Fruit fly (Drosophila melanogaster): ENCODE data around the gene primo-2.

primo-2 gene

DNA sequence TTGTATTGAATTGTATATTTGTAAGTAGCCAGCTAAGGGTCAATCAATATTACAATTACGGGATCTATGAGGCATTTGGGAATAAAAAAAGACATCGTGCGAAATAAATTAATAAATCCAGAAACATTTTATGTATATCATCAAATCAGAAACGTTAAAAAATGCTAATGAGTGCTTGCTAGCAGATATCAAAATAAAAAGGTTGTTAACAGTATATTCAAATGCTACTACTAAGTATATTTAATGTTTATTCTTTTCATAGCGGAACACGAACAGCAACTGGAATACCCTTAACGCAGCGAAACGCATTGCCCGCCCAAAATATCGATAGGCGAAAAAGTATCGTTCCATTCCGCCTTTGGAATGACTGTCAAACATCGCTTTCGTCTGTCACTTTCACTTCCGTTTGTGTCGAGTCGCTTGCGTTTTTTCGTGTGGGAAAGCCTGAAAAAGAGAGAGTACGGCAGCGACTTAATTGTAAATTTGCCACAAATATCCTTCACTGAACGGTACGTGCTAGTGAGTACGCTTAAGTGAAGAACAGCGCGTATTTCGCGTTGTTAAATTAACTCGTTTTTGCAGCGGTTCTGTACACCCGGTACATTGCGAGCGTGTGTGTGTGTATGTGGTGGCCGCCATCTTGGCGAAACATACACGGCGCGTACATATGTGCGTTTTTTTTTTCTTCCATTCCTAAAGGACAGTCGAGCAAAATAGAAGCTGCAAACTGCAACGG, 50.5 kb downstream of the primo-2 start, which contains the start of gene B52 (continued):
- peak; percentile 77 for TF ChIP-seq zfh1 (GFP tag; IDR thresholded peaks at IDR 0.05)
- TF ChIP-seq Meics (GFP tag; optimal IDR thresholded peaks at IDR 0.05): peak; percentile 79
- no peak for TF ChIP-seq CG34224 (GFP tag; IDR thresholded peaks at IDR 0.05; ENCODE audit: partially characterized antibody)
- peak; percentile 80; the same call in 1 of the 2 replicates for TF ChIP-seq chm (GFP tag; IDR thresholded peaks at IDR 0.05)
- TF ChIP-seq chif (GFP tag; optimal IDR thresholded peaks at IDR 0.05): no peak
- peak; percentile 43 for TF ChIP-seq CG6689 (GFP tag; IDR thresholded peaks at IDR 0.05)
- no peak for TF ChIP-seq CG30403 (GFP tag; optimal IDR thresholded peaks at IDR 0.05)
- TF ChIP-seq Atf-2 (GFP tag; optimal IDR thresholded peaks at IDR 0.05): no peak
- TF ChIP-seq CG4820 (GFP tag; optimal IDR thresholded peaks at IDR 0.05): no peak
- peak; percentile 61 for TF ChIP-seq Dad (GFP tag; optimal IDR thresholded peaks at IDR 0.05)
- no peak for TF ChIP-seq CG3726 (GFP tag; IDR thresholded peaks at IDR 0.05)
- no peak for TF ChIP-seq pan (optimal IDR thresholded peaks at IDR 0.05)
- TF ChIP-seq pan (GFP tag; optimal IDR thresholded peaks at IDR 0.05 in 1 of 2, IDR thresholded peaks at IDR 0.05 in 1 of 2): peak in 1 of 2 experiments; percentile 65
- TF ChIP-seq sr (GFP tag; IDR thresholded peaks at IDR 0.05): peak; percentile 34; the same call in 1 of the 3 replicates
- peak; percentile 50; the same call in 1 of the 2 replicates for TF ChIP-seq E2f2 (GFP tag; IDR thresholded peaks at IDR 0.05)
- TF ChIP-seq Dip3 (GFP tag; optimal IDR thresholded peaks at IDR 0.05): peak; percentile 17
- peak in 1 of 2 experiments; percentile 20 for TF ChIP-seq crp (GFP tag; optimal IDR thresholded peaks at IDR 0.05)
- TF ChIP-seq Pdp1 (GFP tag; optimal IDR thresholded peaks at IDR 0.05): peak in 1 of 2 experiments; percentile 35
- TF ChIP-seq CG10431 (GFP tag; optimal IDR thresholded peaks at IDR 0.05): peak; percentile 98
- TF ChIP-seq CG11398 (GFP tag; optimal IDR thresholded peaks at IDR 0.05): peak; percentile 77
- TF ChIP-seq Jarid2 (GFP tag; optimal IDR thresholded peaks at IDR 0.05): peak; percentile 74
- TF ChIP-seq CG6254 (GFP tag; optimal IDR thresholded peaks at IDR 0.05): peak; percentile 62
- peak; percentile 37 for TF ChIP-seq CG10267 (tag; optimal IDR thresholded peaks at IDR 0.05)
- peak; percentile 1 for TF ChIP-seq NC2α (GFP tag; optimal IDR thresholded peaks at IDR 0.05)
- peak; percentile 82 for TF ChIP-seq BtbVII (GFP tag; optimal IDR thresholded peaks at IDR 0.05)
- peak; percentile 73 for TF ChIP-seq sens-2 (GFP tag; IDR thresholded peaks at IDR 0.05)
- TF ChIP-seq phol (tag; optimal IDR thresholded peaks at IDR 0.05): peak; percentile 99
- TF ChIP-seq Sry-β (GFP tag; optimal IDR thresholded peaks at IDR 0.05): no peak
- TF ChIP-seq C15 (GFP tag; IDR thresholded peaks at IDR 0.05): 0 out of 3 replicates have a peak, but pooled peaks have one; percentile 49
- TF ChIP-seq otp (GFP tag; IDR thresholded peaks at IDR 0.05): peak; percentile 81; the same call in 2 of the 3 replicates
- peak; percentile 18; the same call in 1 of the 3 replicates for TF ChIP-seq hb (GFP tag; IDR thresholded peaks at IDR 0.05; ENCODE audit: partially characterized antibody)
- peak; percentile 47 for TF ChIP-seq CG11723 (GFP tag; optimal IDR thresholded peaks at IDR 0.05)
- peak; percentile 54 for TF ChIP-seq Opbp (GFP tag; IDR thresholded peaks at IDR 0.05; ENCODE audit: partially characterized antibody)
- TF ChIP-seq hth (optimal IDR thresholded peaks at IDR 0.05): no peak
- peak; percentile 76; the same call in 2 of the 3 replicates for TF ChIP-seq CG6791 (GFP tag; IDR thresholded peaks at IDR 0.05; ENCODE audit: partially characterized antibody)
- TF ChIP-seq her (GFP tag; optimal IDR thresholded peaks at IDR 0.05): peak; percentile 71
- TF ChIP-seq Camta (GFP tag; optimal IDR thresholded peaks at IDR 0.05): peak; percentile 37
- peak; percentile 65 for TF ChIP-seq D19B (GFP tag; optimal IDR thresholded peaks at IDR 0.05)
- no peak for TF ChIP-seq CG11560 (tag; IDR thresholded peaks at IDR 0.05)
- no peak for TF ChIP-seq wor (GFP tag; IDR thresholded peaks at IDR 0.05)
- TF ChIP-seq sqz (GFP tag; optimal IDR thresholded peaks at IDR 0.05): peak; percentile 67
- peak; percentile 68 for TF ChIP-seq CG9932 (GFP tag; IDR thresholded peaks at IDR 0.05)
- TF ChIP-seq fru (optimal IDR thresholded peaks at IDR 0.05): no peak
- TF ChIP-seq CG6854 (GFP tag; optimal IDR thresholded peaks at IDR 0.05): peak; percentile 70
- TF ChIP-seq CG15514 (GFP tag; optimal IDR thresholded peaks at IDR 0.05): peak; percentile 70
- peak in 1 of 3 experiments; percentile 8 for TF ChIP-seq Stat92E (GFP tag; optimal IDR thresholded peaks at IDR 0.05)
- peak; percentile 41 for TF ChIP-seq CG10274 (GFP tag; optimal IDR thresholded peaks at IDR 0.05)
- TF ChIP-seq maf-S (GFP tag; optimal IDR thresholded peaks at IDR 0.05): peak; percentile 42
- TF ChIP-seq HmgZ (tag; optimal IDR thresholded peaks at IDR 0.05): peak; percentile 61

Data from whole organism, embryonic.